Worm (Caenorhabditis elegans) whole organism, young adult: Measurements from ENCODE around the gene str-148.
A peak's percentile ranks its signal among the peaks of the same experiment; 100 is the strongest.

Source experiments
- B0261.1 ChIP-seq: sonication (generic microtip); optimal IDR thresholded peaks from 2 replicates; lab custom pipeline; 2016; ENCODE audit warnings: mild to moderate bottlenecking, missing genetic modification characterization, moderate library complexity, missing compliant biosample characterization
- B0336.3 ChIP-seq: fragments of 200-800 bp; sonication (Bioruptor generic); IDR thresholded peaks from 2 replicates; pipeline ENCODE4 v1.3.6; 2022; ENCODE audit warnings: missing genetic modification characterization, missing compliant biosample characterization
- F33H1.4 ChIP-seq: fragments of 200-800 bp; sonication (Bioruptor generic); IDR thresholded peaks from 2 replicates; pipeline ENCODE4 v1.3.6; 2022; ENCODE audit warnings: missing genetic modification reagents, missing genetic modification characterization, missing compliant biosample characterization
- F52B5.7 ChIP-seq: sonication (generic microtip); optimal IDR thresholded peaks from 2 replicates; lab custom pipeline; 2016; ENCODE audit warnings: mild to moderate bottlenecking, missing genetic modification characterization, missing compliant biosample characterization
- F55B11.4 ChIP-seq: sonication (generic microtip); optimal IDR thresholded peaks from 2 replicates; lab custom pipeline; 2016; ENCODE audit warnings: missing compliant biosample characterization, missing genetic modification characterization, borderline replicate concordance; ENCODE audit not compliant: insufficient read depth
- Y67H2A.10 ChIP-seq: fragments of 200-800 bp; sonication (Bioruptor generic); conservative IDR thresholded peaks from 2 replicates; pipeline ENCODE4 v1.3.6; 2022; ENCODE audit warnings: missing genetic modification reagents, missing genetic modification characterization, missing compliant biosample characterization
- ceh-27 ChIP-seq: fragments of 200-800 bp; sonication (Bioruptor generic); optimal IDR thresholded peaks from 2 replicates; lab custom pipeline; 2018; ENCODE audit warnings: mild to moderate bottlenecking, missing genetic modification characterization, moderate library complexity, missing compliant biosample characterization
- ceh-40 ChIP-seq: fragments of 200-800 bp; sonication (Bioruptor generic); IDR thresholded peaks from 2 replicates; pipeline ENCODE4 v1.3.6; 2022; ENCODE audit warnings: missing genetic modification characterization, missing compliant biosample characterization
- dpl-1 ChIP-seq: fragments of 150-350 bp; optimal IDR thresholded peaks from 2 replicates; lab custom pipeline; 2014; ENCODE audit warnings: missing biosample characterization, missing genetic modification reagents, missing genetic modification characterization
- egl-18 ChIP-seq: fragments of 200-800 bp; sonication (Bioruptor generic); IDR thresholded peaks from 2 replicates; pipeline ENCODE4 v1.3.6; 2022; ENCODE audit warnings: missing genetic modification reagents, missing genetic modification characterization, missing compliant biosample characterization
- ekl-4 ChIP-seq: fragments of 200-800 bp; sonication (Bioruptor generic); IDR thresholded peaks from 2 replicates; pipeline ENCODE4 v1.3.6; 2022; ENCODE audit warnings: missing genetic modification reagents, missing genetic modification characterization, missing compliant biosample characterization
- hlh-12 ChIP-seq: sonication (generic microtip); optimal IDR thresholded peaks from 2 replicates; lab custom pipeline; 2016; ENCODE audit warnings: missing genetic modification characterization, missing compliant biosample characterization
- hmg-1.2 ChIP-seq: fragments of 200-800 bp; sonication (Bioruptor generic); IDR thresholded peaks from 2 replicates; pipeline ENCODE4 v1.3.6; 2022; ENCODE audit warnings: missing genetic modification reagents, missing genetic modification characterization, missing compliant biosample characterization
- hrde-1 ChIP-seq: sonication (generic microtip); optimal IDR thresholded peaks from 2 replicates; lab custom pipeline; 2016; ENCODE audit warnings: missing genetic modification characterization, mild to moderate bottlenecking, missing compliant biosample characterization, moderate library complexity, missing genotype, missing genetic modification reagents, borderline replicate concordance
- lin-40 ChIP-seq: sonication (generic microtip); optimal IDR thresholded peaks from 2 replicates; lab custom pipeline; 2016; ENCODE audit warnings: missing genetic modification characterization, mild to moderate bottlenecking, missing compliant biosample characterization, missing genotype, missing genetic modification reagents
- mxl-1 ChIP-seq: sonication (generic microtip); optimal IDR thresholded peaks from 2 replicates; lab custom pipeline; 2016; ENCODE audit warnings: missing genetic modification characterization, missing compliant biosample characterization
- nhr-80 ChIP-seq: sonication (generic microtip); optimal IDR thresholded peaks from 2 replicates; lab custom pipeline; 2016; ENCODE audit warnings: missing genetic modification characterization, missing compliant biosample characterization
- pha-4 ChIP-seq: fragments of 150-350 bp; sonication (generic microtip); optimal IDR thresholded peaks from 2 replicates; lab custom pipeline; 2014; ENCODE audit warnings: missing biosample characterization, missing genetic modification reagents, missing genetic modification characterization
- rpc-1 ChIP-seq, 2 experiments: fragments of 150-350 bp in 1 of 2; sonication (generic microtip) in 1 of 2; optimal IDR thresholded peaks; 2 replicates each; lab custom pipeline; 2014 to 2018; ENCODE audit warnings: missing biosample characterization in 1 of 2, missing genetic modification characterization in 1 of 2, missing genetic modification reagents in 1 of 2, missing genotype in 1 of 2
- snpc-4 ChIP-seq, 5 experiments: fragments of 150-350 bp in 1 of 5; sonication (generic microtip) in 4 of 5; optimal IDR thresholded peaks; 2 replicates each; lab custom pipeline; 2014 to 2018; ENCODE audit warnings: missing genetic modification characterization in 5 of 5, missing biosample characterization in 3 of 5, antibody characterized with exemption in 2 of 5, mild to moderate bottlenecking in 2 of 5, missing compliant biosample characterization in 2 of 5, missing genotype in 2 of 5, moderate library complexity in 2 of 5, missing genetic modification reagents in 1 of 5
- somi-1 ChIP-seq: fragments of 200-800 bp; sonication (Bioruptor generic); optimal IDR thresholded peaks from 2 replicates; lab custom pipeline; 2018; ENCODE audit warnings: mild to moderate bottlenecking, missing genetic modification characterization, missing compliant biosample characterization
- sptf-2 ChIP-seq: fragments of 200-800 bp; sonication (Bioruptor generic); optimal IDR thresholded peaks from 2 replicates; lab custom pipeline; 2018; ENCODE audit warnings: mild to moderate bottlenecking, missing genetic modification characterization, missing compliant biosample characterization
- tbp1 ChIP-seq: fragments of 200-800 bp; sonication (Bioruptor generic); optimal IDR thresholded peaks from 2 replicates; lab custom pipeline; 2018; ENCODE audit warnings: mild to moderate bottlenecking, missing genetic modification characterization, missing compliant biosample characterization
- unc-130 ChIP-seq: sonication (generic microtip); optimal IDR thresholded peaks from 2 replicates; lab custom pipeline; 2016; ENCODE audit warnings: missing genetic modification reagents, missing genetic modification characterization, missing compliant biosample characterization
- xnd-1 ChIP-seq: sonication (generic microtip); optimal IDR thresholded peaks from 2 replicates; lab custom pipeline; 2016; ENCODE audit warnings: missing genotype, missing genetic modification reagents, missing genetic modification characterization, missing compliant biosample characterization
- ztf-25 ChIP-seq: fragments of 200-800 bp; sonication (Bioruptor generic); IDR thresholded peaks from 2 replicates; pipeline ENCODE4 v1.3.6; 2022; ENCODE audit warnings: missing genetic modification reagents, missing genetic modification characterization, missing compliant biosample characterization
- ztf-26 ChIP-seq: sonication (generic microtip); optimal IDR thresholded peaks from 2 replicates; lab custom pipeline; 2017; ENCODE audit warnings: missing genetic modification characterization, missing compliant biosample characterization
- ztf-3 ChIP-seq: fragments of 200-800 bp; sonication (Bioruptor generic); optimal IDR thresholded peaks from 2 replicates; lab custom pipeline; 2018; ENCODE audit warnings: mild to moderate bottlenecking, missing genetic modification characterization, missing compliant biosample characterization

The str-148 gene

ce11 chrII:1082859-1083258 lies 37.1 kb downstream of the str-148 start, which contains the start of gene K02E7.1:
Gene K02E7.1, plus strand, starts transcription at chrII:1083159.
- TF ChIP-seq xnd-1 = no peak
- TF ChIP-seq ztf-25 (GFP tag; lab: Robert Waterston, UW) = no peak
- TF ChIP-seq unc-130 (GFP tag; lab: Kevin White, UChicago) = no peak
- no peak for TF ChIP-seq B0336.3 (GFP tag; lab: Robert Waterston, UW)
- no peak for TF ChIP-seq sptf-2
- TF ChIP-seq egl-18 (GFP tag; lab: Robert Waterston, UW) = no peak
- TF ChIP-seq dpl-1 (GFP tag; lab: Kevin White, UChicago) = no peak
- TF ChIP-seq lin-40 (tag; lab: Kevin White, UChicago) = no peak
- TF ChIP-seq F55B11.4 (tag; lab: Kevin White, UChicago) = no peak
- TF ChIP-seq F52B5.7 = no peak
- TF ChIP-seq somi-1 (GFP tag; lab: Kevin White, UChicago) = no peak
- no peak for TF ChIP-seq nhr-80
- no peak for TF ChIP-seq hlh-12
- no peak for TF ChIP-seq ekl-4
- TF ChIP-seq ztf-26 (tag; lab: Kevin White, UChicago) = no peak
- TF ChIP-seq, all 124 proteins: peak for 0

ce11 chrII:1084899-1085298 lies 39.1 kb downstream of the str-148 start:
- TF ChIP-seq F33H1.4 (GFP tag; lab: Robert Waterston, UW) = no peak
- TF ChIP-seq hrde-1 (tag; lab: Kevin White, UChicago) = no peak
- TF ChIP-seq hmg-1.2 (GFP tag; lab: Robert Waterston, UW) = peak; percentile 79; the same call in 1 of the 2 replicates
- TF ChIP-seq Y67H2A.10 (GFP tag; lab: Robert Waterston, UW) = no peak
- no peak for TF ChIP-seq pha-4 (tag; lab: Kevin White, UChicago)

- peak; percentile 67 for TF ChIP-seq tbp1
- peak; percentile 11 for TF ChIP-seq B0261.1 (tag; lab: Kevin White, UChicago)
- TF ChIP-seq rpc-1 (optimal IDR thresholded peaks at IDR 0.05; lab: Kevin White, UChicago) = no peak
- peak; percentile 59 for TF ChIP-seq rpc-1 (tag; optimal IDR thresholded peaks at IDR 0.05; lab: Kevin White, UChicago)
- TF ChIP-seq ceh-40 = no peak
- no peak for TF ChIP-seq hrde-1 (tag; lab: Kevin White, UChicago)
Measured at ce11 chrII:1085546-1085945, 39.8 kb downstream of the str-148 start.

DNA sequence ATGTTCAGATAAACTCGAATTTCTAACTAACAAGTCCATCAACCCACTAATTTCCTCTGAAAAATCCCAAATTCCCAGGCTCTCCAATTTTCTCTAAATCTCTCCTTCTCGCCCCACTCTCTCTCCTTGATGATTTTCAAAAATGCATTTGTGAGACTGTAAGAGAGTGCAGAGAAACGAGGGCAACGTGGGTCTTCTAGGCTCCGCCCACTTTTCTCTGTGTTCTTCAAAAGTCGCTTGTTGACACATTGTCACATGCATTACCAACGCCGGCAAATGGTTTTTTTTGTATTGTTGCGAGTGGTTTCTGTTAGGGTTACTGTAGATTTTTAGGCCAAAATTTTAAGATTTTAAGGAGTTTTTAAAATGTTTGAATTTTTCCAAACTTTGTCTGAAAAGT lies 40.7 kb downstream of the str-148 start:
- no peak for TF ChIP-seq ztf-3 (GFP tag; lab: Kevin White, UChicago)
- 0 out of 2 replicates have a peak, but pooled peaks have one; percentile 19 for TF ChIP-seq hmg-1.2 (GFP tag; lab: Robert Waterston, UW)
- peak; percentile 35 for TF ChIP-seq ceh-27 (GFP tag; lab: Kevin White, UChicago)

ce11 chrII:1088527-1089230 lies 42.9 kb downstream of the str-148 start:
- no peak for TF ChIP-seq snpc-4 (GFP tag; optimal IDR thresholded peaks at IDR 0.05; lab: Kevin White, UChicago)
- no peak for TF ChIP-seq snpc-4 (tag; optimal IDR thresholded peaks at IDR 0.05; lab: Kevin White, UChicago)
- TF ChIP-seq mxl-1 (tag; lab: Kevin White, UChicago) = no peak
- peak; percentile 25 for TF ChIP-seq rpc-1 (optimal IDR thresholded peaks at IDR 0.05; lab: Kevin White, UChicago)
- TF ChIP-seq rpc-1 (tag; optimal IDR thresholded peaks at IDR 0.05; lab: Kevin White, UChicago) = peak; percentile 64
- TF ChIP-seq tbp1 = peak; percentile 70
- TF ChIP-seq B0261.1 (tag; lab: Kevin White, UChicago) = peak; percentile 21
